Fruit fly (Drosophila melanogaster) whole organism, wandering third instar larva: ENCODE data around the gene Tnpo.

Source experiments
- CrebA ChIP-seq: fragments of 200-800 bp; sonication (Bioruptor generic); optimal IDR thresholded peaks from 2 replicates; lab custom pipeline; 2016; ENCODE audit warnings: missing biosample characterization, mild to moderate bottlenecking, missing genetic modification characterization, borderline replicate concordance
- Hnf4 ChIP-seq: fragments of 200-800 bp; sonication (Bioruptor generic); optimal IDR thresholded peaks from 2 replicates; lab custom pipeline; 2016; ENCODE audit warnings: missing biosample characterization, mild to moderate bottlenecking, missing genetic modification characterization
- Jra ChIP-seq: sonication (Bioruptor generic); optimal IDR thresholded peaks from 2 replicates; lab custom pipeline; 2016; ENCODE audit warnings: missing biosample characterization, missing genetic modification characterization
- N ChIP-seq: fragments of >200 bp; optimal IDR thresholded peaks from 2 replicates; lab custom pipeline; 2018; ENCODE audit warnings: missing biosample characterization, missing external identifiers, missing genetic modification characterization
- OdsH ChIP-seq: fragments of 200-800 bp; sonication (Bioruptor generic); optimal IDR thresholded peaks from 2 replicates; lab custom pipeline; 2016; ENCODE audit warnings: missing biosample characterization, mild to moderate bottlenecking, missing genetic modification characterization
- Rel ChIP-seq, 2 experiments: fragments of 200-800 bp; sonication (Bioruptor generic) in 1 of 2; optimal IDR thresholded peaks; 2 replicates in 1 of 2; 3 replicates in 1 of 2; lab custom pipeline; 2016 to 2019; ENCODE audit warnings: mild to moderate bottlenecking in 2 of 2, missing biosample characterization in 2 of 2, missing genetic modification characterization in 2 of 2, moderate library complexity in 1 of 2
- brk ChIP-seq: fragments of 200-800 bp; sonication (Bioruptor generic); optimal IDR thresholded peaks from 2 replicates; lab custom pipeline; 2016; ENCODE audit warnings: missing biosample characterization, mild to moderate bottlenecking, missing genetic modification characterization
- dsf ChIP-seq: sonication (Bioruptor generic); optimal IDR thresholded peaks from 2 replicates; lab custom pipeline; 2016; ENCODE audit warnings: missing biosample characterization, missing genetic modification characterization, borderline replicate concordance
- fru ChIP-seq: fragments of 200-800 bp; sonication (Bioruptor generic); optimal IDR thresholded peaks from 3 replicates; lab custom pipeline; 2016; ENCODE audit warnings: missing biosample characterization, mild to moderate bottlenecking, missing genetic modification characterization
- h ChIP-seq: fragments of 200-800 bp; sonication (Bioruptor generic); optimal IDR thresholded peaks from 3 replicates; lab custom pipeline; 2016; ENCODE audit warnings: missing biosample characterization, mild to moderate bottlenecking, missing genetic modification characterization
- psq ChIP-seq: fragments of 200-800 bp; sonication (Bioruptor generic); optimal IDR thresholded peaks from 3 replicates; lab custom pipeline; 2017; ENCODE audit warnings: missing biosample characterization, mild to moderate bottlenecking, missing genetic modification characterization, moderate library complexity
- rgr ChIP-seq: fragments of 200-800 bp; sonication (Bioruptor generic); optimal IDR thresholded peaks from 3 replicates; lab custom pipeline; 2016; ENCODE audit warnings: missing biosample characterization, mild to moderate bottlenecking, missing genetic modification characterization
- usp ChIP-seq: fragments of >200 bp; optimal IDR thresholded peaks from 2 replicates; lab custom pipeline; 2017; ENCODE audit warnings: missing biosample characterization, missing genetic modification characterization

DNA sequence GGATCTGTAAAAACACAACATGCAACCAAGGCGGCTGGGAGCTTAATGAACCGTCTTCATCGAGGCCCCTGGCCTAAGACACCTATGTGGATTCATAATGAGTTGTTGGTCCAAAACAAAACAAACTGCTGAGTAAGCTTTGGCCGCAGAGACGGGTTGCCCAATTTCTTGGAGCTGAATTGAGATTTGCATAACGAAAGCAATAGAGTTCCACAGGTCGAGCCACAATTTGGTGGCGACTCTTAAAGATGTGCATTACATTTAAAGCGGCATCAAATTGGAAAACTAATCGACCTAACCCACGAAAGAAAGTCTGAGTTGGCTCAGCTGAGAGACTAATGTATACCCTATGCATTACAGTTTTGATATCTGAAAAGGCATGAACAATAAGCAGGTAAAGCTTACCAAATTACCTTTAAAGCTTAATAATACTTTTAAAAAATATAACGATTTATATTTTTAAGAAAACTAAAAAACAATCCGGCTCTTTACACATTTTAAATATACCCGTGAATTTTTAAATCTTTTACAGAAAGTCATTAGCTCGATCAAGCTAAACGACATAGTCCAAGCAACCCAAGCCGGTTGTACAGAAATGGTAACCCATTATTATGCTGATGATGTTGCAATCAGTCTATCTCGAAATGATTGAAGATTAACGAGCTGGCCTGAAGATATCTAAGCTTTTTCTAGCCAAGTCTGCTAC is 35.8 kb upstream of the Tnpo start, which contains the start of gene CG13297:
- no peak for TF ChIP-seq usp
- TF ChIP-seq brk (GFP tag; lab: Kevin White, UChicago), result no peak
- no peak for TF ChIP-seq dsf (GFP tag; lab: Kevin White, UChicago)
- no peak for TF ChIP-seq Jra
- no peak for TF ChIP-seq Hnf4 (GFP tag; lab: Kevin White, UChicago)
- TF ChIP-seq fru (GFP tag; lab: Kevin White, UChicago), result no peak
- no peak for TF ChIP-seq h
- no peak for TF ChIP-seq rgr
- TF ChIP-seq Rel (GFP tag; optimal IDR thresholded peaks at IDR 0.05; lab: Kevin White, UChicago), result no peak
- TF ChIP-seq Rel (tag; optimal IDR thresholded peaks at IDR 0.05; lab: Kevin White, UChicago), result no peak
- TF ChIP-seq psq (GFP tag; lab: Kevin White, UChicago), result no peak
- TF ChIP-seq OdsH (GFP tag; lab: Kevin White, UChicago), result no peak
- no peak for TF ChIP-seq N (GFP tag; lab: Kevin White, UChicago)
- no peak for TF ChIP-seq CrebA
